Fruit fly (Drosophila melanogaster): ENCODE measurements around the gene CG15025.

Gene CG15025

dm6 chr3R:19467464-19467863 is 23.5 kb downstream of the CG15025 start (continued):
- TF ChIP-seq az2 (GFP tag; optimal IDR thresholded peaks at IDR 0.05) (no peak), ac (GFP tag; optimal IDR thresholded peaks at IDR 0.05) (no peak), CG14441 (GFP tag; IDR thresholded peaks at IDR 0.05) (peak; percentile 38; the same call in 1 of the 2 replicates), CG3847 (GFP tag; IDR thresholded peaks at IDR 0.05) (no peak), bsh (GFP tag; optimal IDR thresholded peaks at IDR 0.05) (peak in 1 of 2 experiments; percentile 10), CG4854 (GFP tag; optimal IDR thresholded peaks at IDR 0.05) (no peak), nau (GFP tag; optimal IDR thresholded peaks at IDR 0.05) (peak; percentile 46), eve (GFP tag; optimal IDR thresholded peaks at IDR 0.05) (peak in 1 of 2 experiments; percentile 59), CG6175 (GFP tag; IDR thresholded peaks at IDR 0.05) (no peak), TFAM (GFP tag; optimal IDR thresholded peaks at IDR 0.05) (no peak), CG14710 (tag; optimal IDR thresholded peaks at IDR 0.05) (no peak), Sox102F (GFP tag; optimal IDR thresholded peaks at IDR 0.05) (peak; percentile 40), Hsf (GFP tag; optimal IDR thresholded peaks at IDR 0.05) (no peak), C15 (GFP tag; IDR thresholded peaks at IDR 0.05) (no peak), CG2678 (tag; optimal IDR thresholded peaks at IDR 0.05) (peak; percentile 18), CG2875 (GFP tag; optimal IDR thresholded peaks at IDR 0.05) (peak; percentile 48), Spps (tag; optimal IDR thresholded peaks at IDR 0.05) (no peak), fd64A (GFP tag; optimal IDR thresholded peaks at IDR 0.05) (peak; percentile 49), gce (GFP tag; IDR thresholded peaks at IDR 0.05) (peak; percentile 49; the same call in 1 of the 3 replicates), CG4617 (GFP tag; optimal IDR thresholded peaks at IDR 0.05; ENCODE audit: borderline replicate concordance) (no peak), dmrt99B (tag; optimal IDR thresholded peaks at IDR 0.05) (peak; percentile 53), CG31441 (GFP tag; IDR thresholded peaks at IDR 0.05) (peak; percentile 16; the same call in 1 of the 2 replicates), oc (tag; optimal IDR thresholded peaks at IDR 0.05) (no peak), ewg (GFP tag; optimal IDR thresholded peaks at IDR 0.05) (peak; percentile 17), CG11695 (GFP tag; IDR thresholded peaks at IDR 0.05) (peak; percentile 85), wek (GFP tag; optimal IDR thresholded peaks at IDR 0.05) (peak; percentile 63), CG10209 (GFP tag; optimal IDR thresholded peaks at IDR 0.05) (peak; percentile 8), slbo (GFP tag; IDR thresholded peaks at IDR 0.05) (0 out of 2 replicates have a peak, but pooled peaks have one; percentile 6), ci (GFP tag; IDR thresholded peaks at IDR 0.05) (peak; percentile 74; the same call in 2 of the 3 replicates), CG11723 (GFP tag; optimal IDR thresholded peaks at IDR 0.05) (peak; percentile 14), CG10321 (GFP tag; IDR thresholded peaks at IDR 0.05) (0 out of 2 replicates have a peak, but pooled peaks have one; percentile 8), CG12071 (GFP tag; optimal IDR thresholded peaks at IDR 0.05) (peak; percentile 52), kah (GFP tag; optimal IDR thresholded peaks at IDR 0.05) (no peak), repo (GFP tag; optimal IDR thresholded peaks at IDR 0.05) (no peak), CG1603 (tag; optimal IDR thresholded peaks at IDR 0.05) (peak; percentile 36), PHDP (tag; optimal IDR thresholded peaks at IDR 0.05) (peak; percentile 7), Optix (GFP tag; IDR thresholded peaks at IDR 0.05) (no peak), CG6689 (GFP tag; IDR thresholded peaks at IDR 0.05) (0 out of 2 replicates have a peak, but pooled peaks have one; percentile 8), dm (GFP tag; optimal IDR thresholded peaks at IDR 0.05) (no peak), CG3407 (GFP tag; optimal IDR thresholded peaks at IDR 0.05) (peak; percentile 16), CG4360 (GFP tag; IDR thresholded peaks at IDR 0.05) (no peak), CG5953 (GFP tag; IDR thresholded peaks at IDR 0.05) (peak; percentile 61; the same call in 1 of the 2 replicates), Atf3 (GFP tag; optimal IDR thresholded peaks at IDR 0.05) (no peak), CG4707 (GFP tag; optimal IDR thresholded peaks at IDR 0.05) (peak; percentile 55), lab (GFP tag; optimal IDR thresholded peaks at IDR 0.05) (peak; percentile 16), tll (GFP tag; optimal IDR thresholded peaks at IDR 0.05) (no peak), CG14014 (GFP tag; IDR thresholded peaks at IDR 0.05) (peak; percentile 37; the same call in 1 of the 2 replicates), H15 (GFP tag; IDR thresholded peaks at IDR 0.05) (0 out of 3 replicates have a peak, but pooled peaks have one; percentile 36), Nf-YC (tag; optimal IDR thresholded peaks at IDR 0.05) (no peak), onecut (GFP tag; IDR thresholded peaks at IDR 0.05) (peak; percentile 38)

Measured in whole organism, embryonic.